Worm (Caenorhabditis elegans) whole organism, early embryonic: ENCODE measurements around the gene C55A6.12.

ENCODE experiments used
- ama-1 ChIP-seq: fragments of 150-350 bp; optimal IDR thresholded peaks from 2 replicates; lab custom pipeline; 2014
- ceh-13 ChIP-seq: fragments of 200-800 bp; sonication (Bioruptor generic); optimal IDR thresholded peaks from 2 replicates; lab custom pipeline; 2018; ENCODE audit warnings: mild to moderate bottlenecking, missing genetic modification characterization, missing compliant biosample characterization
- flt-1 ChIP-seq: fragments of 200-800 bp; sonication (Bioruptor generic); IDR thresholded peaks from 2 replicates; pipeline ENCODE4 v1.3.6; 2022; ENCODE audit warnings: missing genetic modification characterization, missing compliant biosample characterization

- TF ChIP-seq flt-1 (no peak), ama-1 (lab: Kevin White, UChicago) (no peak), ceh-13 (GFP tag; lab: Kevin White, UChicago) (no peak)
These were observed 36.6 kb upstream of the C55A6.12 start for ce11 chrV:11539502-11539901.
